Worm (Caenorhabditis elegans) whole organism, young adult: ENCODE measurements around the gene F46F5.15.

Source experiments
- lir-1 ChIP-seq: fragments of 200-800 bp; sonication (Bioruptor generic); conservative IDR thresholded peaks from 2 replicates; pipeline ENCODE4 v1.3.6; 2022; ENCODE audit warnings: missing genetic modification reagents, missing genetic modification characterization, missing compliant biosample characterization
- tbp1 ChIP-seq: fragments of 200-800 bp; sonication (Bioruptor generic); optimal IDR thresholded peaks from 2 replicates; lab custom pipeline; 2018; ENCODE audit warnings: mild to moderate bottlenecking, missing genetic modification characterization, missing compliant biosample characterization

- no peak for TF ChIP-seq lir-1
- TF ChIP-seq tbp1 (GFP tag; lab: Kevin White, UChicago) = no peak
These were observed 31.0 kb upstream of the F46F5.15 start for ce11 chrII:757224-757623.
